Fruit fly (Drosophila melanogaster) whole organism, embryonic: Measurements from ENCODE around the gene trx.

Experiments used
- ATbp ChIP-seq: fragments of 200-800 bp; sonication (Bioruptor generic); optimal IDR thresholded peaks from 2 replicates; lab custom pipeline; 2017; ENCODE audit warnings: missing biosample characterization, mild to moderate bottlenecking, missing genetic modification characterization, missing genetic modification reagents
- CG11456 ChIP-seq: fragments of 200-800 bp; sonication (Bioruptor generic); IDR thresholded peaks from 3 replicates; pipeline ENCODE4 v1.3.6; 2022; ENCODE audit warnings: missing biosample characterization, missing genetic modification characterization
- CG12155 ChIP-seq: fragments of 200-800 bp; sonication (Bioruptor generic); optimal IDR thresholded peaks from 3 replicates; lab custom pipeline; 2016; ENCODE audit warnings: missing biosample characterization, missing genetic modification characterization
- CG12391 ChIP-seq: fragments of 200-800 bp; sonication (Bioruptor generic); optimal IDR thresholded peaks from 3 replicates; lab custom pipeline; 2018; ENCODE audit warnings: missing biosample characterization, mild to moderate bottlenecking, missing genetic modification characterization, moderate library complexity
- CG12769 ChIP-seq: fragments of 200-800 bp; sonication (Bioruptor generic); optimal IDR thresholded peaks from 2 replicates; lab custom pipeline; 2019; ENCODE audit warnings: missing biosample characterization, mild to moderate bottlenecking, missing genetic modification characterization, moderate library complexity
- CG14050 ChIP-seq: fragments of 200-800 bp; sonication (Bioruptor generic); IDR thresholded peaks from 3 replicates; pipeline ENCODE4 v1.3.6; 2022; ENCODE audit warnings: missing biosample characterization, missing genetic modification characterization
- CG17829 ChIP-seq: fragments of 200-800 bp; optimal IDR thresholded peaks from 2 replicates; lab custom pipeline; 2019; ENCODE audit warnings: missing biosample characterization, mild to moderate bottlenecking, missing genetic modification characterization, moderate library complexity
- CG18011 ChIP-seq: fragments of 200-800 bp; sonication (Bioruptor generic); optimal IDR thresholded peaks from 2 replicates; lab custom pipeline; 2017; ENCODE audit warnings: missing biosample characterization, missing genetic modification characterization, mild to moderate bottlenecking, moderate library complexity, missing genotype
- CG1832 ChIP-seq: fragments of 200-800 bp; sonication (Bioruptor generic); optimal IDR thresholded peaks from 2 replicates; lab custom pipeline; 2017; ENCODE audit warnings: missing biosample characterization, mild to moderate bottlenecking, missing genetic modification characterization, inconsistent platforms
- CG2116 ChIP-seq: fragments of 200-800 bp; sonication (Bioruptor generic); optimal IDR thresholded peaks from 3 replicates; lab custom pipeline; 2018; ENCODE audit warnings: missing biosample characterization, mild to moderate bottlenecking, missing genetic modification characterization
- CG32532 ChIP-seq: fragments of 200-800 bp; sonication (Bioruptor generic); IDR thresholded peaks from 2 replicates; pipeline ENCODE4 v1.3.6; 2022; ENCODE audit warnings: missing biosample characterization, missing genetic modification characterization
- CG3838 ChIP-seq: fragments of 200-800 bp; sonication (Bioruptor generic); optimal IDR thresholded peaks from 3 replicates; lab custom pipeline; 2016; ENCODE audit warnings: missing biosample characterization, missing genetic modification characterization
- CG6175 ChIP-seq: fragments of 200-800 bp; sonication (Bioruptor generic); IDR thresholded peaks from 3 replicates; pipeline ENCODE4 v1.3.6; 2022; ENCODE audit warnings: missing biosample characterization, missing genetic modification characterization
- CG8924 ChIP-seq: fragments of 200-800 bp; optimal IDR thresholded peaks from 3 replicates; lab custom pipeline; 2019; ENCODE audit warnings: missing biosample characterization, mild to moderate bottlenecking, missing genetic modification characterization, moderate library complexity
- CoRest ChIP-seq: fragments of 200-800 bp; sonication (Bioruptor generic); optimal IDR thresholded peaks from 3 replicates; lab custom pipeline; 2018; ENCODE audit warnings: missing biosample characterization, mild to moderate bottlenecking, missing genetic modification characterization, moderate library complexity
- Dip2 ChIP-seq: fragments of 200-800 bp; sonication (Bioruptor generic); IDR thresholded peaks from 2 replicates; pipeline ENCODE4 v1.3.6; 2022; ENCODE audit warnings: missing biosample characterization, missing genetic modification characterization
- Dll ChIP-seq: fragments of 200-800 bp; sonication (Bioruptor generic); IDR thresholded peaks from 4 replicates; pipeline ENCODE4 v1.3.6; 2022; ENCODE audit warnings: missing biosample characterization, missing genetic modification characterization; ENCODE audit not compliant: partially characterized antibody
- Fer2 ChIP-seq: fragments of 200-800 bp; sonication (Bioruptor generic); optimal IDR thresholded peaks from 2 replicates; lab custom pipeline; 2018; ENCODE audit warnings: missing biosample characterization, mild to moderate bottlenecking, missing genetic modification characterization, moderate library complexity
- HLH4C ChIP-seq: fragments of 200-800 bp; sonication (Bioruptor generic); IDR thresholded peaks from 3 replicates; pipeline ENCODE4 v1.3.6; 2022; ENCODE audit warnings: missing biosample characterization, missing genetic modification characterization; ENCODE audit not compliant: partially characterized antibody
- Hr78 ChIP-seq, 2 experiments: fragments of 200-800 bp in 1 of 2; fragments of >200 bp in 1 of 2; sonication (Bioruptor generic) in 1 of 2; optimal IDR thresholded peaks; 2 replicates each; lab custom pipeline; 2017 to 2019; ENCODE audit warnings: missing biosample characterization in 2 of 2, missing genetic modification characterization in 2 of 2, mild to moderate bottlenecking in 1 of 2, moderate library complexity in 1 of 2
- MBD-R2 ChIP-seq: fragments of 200-800 bp; sonication (Bioruptor generic); IDR thresholded peaks from 2 replicates; pipeline ENCODE4 v1.3.6; 2022; ENCODE audit warnings: missing biosample characterization, missing genetic modification characterization
- Max ChIP-seq: fragments of 200-800 bp; sonication (Bioruptor generic); optimal IDR thresholded peaks from 2 replicates; lab custom pipeline; 2016; ENCODE audit warnings: missing biosample characterization, mild to moderate bottlenecking, missing genetic modification characterization
- Sox102F ChIP-seq: fragments of 200-800 bp; sonication (Bioruptor generic); optimal IDR thresholded peaks from 2 replicates; lab custom pipeline; 2018; ENCODE audit warnings: missing biosample characterization, mild to moderate bottlenecking, missing genetic modification characterization, moderate library complexity
- Stat92E ChIP-seq, 3 experiments: fragments of >200 bp in 2 of 3; fragments of 200-800 bp in 1 of 3; sonication (Bioruptor generic) in 1 of 3; optimal IDR thresholded peaks; 2 replicates each; lab custom pipeline; 2017 to 2019; ENCODE audit warnings: missing biosample characterization in 3 of 3, missing genetic modification characterization in 3 of 3, mild to moderate bottlenecking in 1 of 3, moderate library complexity in 1 of 3
- Taf1 ChIP-seq: fragments of 200-800 bp; sonication (Bioruptor generic); IDR thresholded peaks from 2 replicates; pipeline ENCODE4 v1.3.6; 2022; ENCODE audit warnings: missing biosample characterization, missing genetic modification characterization
- YL-1 ChIP-seq: fragments of 200-800 bp; sonication (Bioruptor generic); optimal IDR thresholded peaks from 3 replicates; lab custom pipeline; 2017; ENCODE audit warnings: missing biosample characterization, mild to moderate bottlenecking, missing genetic modification characterization
- br ChIP-seq: fragments of >200 bp; optimal IDR thresholded peaks from 2 replicates; lab custom pipeline; 2017
- ci ChIP-seq: fragments of 200-800 bp; sonication (Bioruptor generic); IDR thresholded peaks from 3 replicates; pipeline ENCODE4 v1.3.6; 2022; ENCODE audit warnings: missing biosample characterization, missing genetic modification characterization
- corto ChIP-seq: fragments of 200-800 bp; sonication (Bioruptor generic); optimal IDR thresholded peaks from 2 replicates; lab custom pipeline; 2016; ENCODE audit warnings: missing biosample characterization, mild to moderate bottlenecking, missing genetic modification characterization, moderate library complexity
- croc ChIP-seq: fragments of 200-800 bp; sonication (Bioruptor generic); conservative IDR thresholded peaks from 3 replicates; pipeline ENCODE4 v1.3.6; 2022; ENCODE audit warnings: missing biosample characterization, missing genetic modification characterization
- ems ChIP-seq: fragments of 200-800 bp; sonication (Bioruptor generic); optimal IDR thresholded peaks from 3 replicates; lab custom pipeline; 2016; ENCODE audit warnings: missing biosample characterization, missing genetic modification characterization
- ewg ChIP-seq: fragments of 200-800 bp; sonication (Bioruptor generic); optimal IDR thresholded peaks from 3 replicates; lab custom pipeline; 2017; ENCODE audit warnings: mild to moderate bottlenecking, missing biosample characterization, missing genetic modification reagents, missing genetic modification characterization
- fd3F ChIP-seq: fragments of 200-800 bp; sonication (Bioruptor generic); optimal IDR thresholded peaks from 2 replicates; lab custom pipeline; 2018; ENCODE audit warnings: missing biosample characterization, mild to moderate bottlenecking, missing genetic modification characterization, moderate library complexity
- fd96Cb ChIP-seq: fragments of 200-800 bp; sonication (Bioruptor generic); optimal IDR thresholded peaks from 2 replicates; lab custom pipeline; 2018; ENCODE audit warnings: missing biosample characterization, mild to moderate bottlenecking, missing genetic modification characterization, moderate library complexity
- ftz-f1 ChIP-seq: fragments of 200-800 bp; sonication (Bioruptor generic); optimal IDR thresholded peaks from 2 replicates; lab custom pipeline; 2016; ENCODE audit warnings: missing biosample characterization, missing genetic modification characterization
- gcm ChIP-seq: fragments of 200-800 bp; sonication (Bioruptor generic); optimal IDR thresholded peaks from 2 replicates; lab custom pipeline; 2019; ENCODE audit warnings: missing biosample characterization, mild to moderate bottlenecking, missing genetic modification characterization, moderate library complexity
- gt ChIP-seq: fragments of 200-800 bp; sonication (Bioruptor generic); IDR thresholded peaks from 2 replicates; pipeline ENCODE4 v1.3.6; 2022; ENCODE audit warnings: missing biosample characterization, missing genetic modification characterization
- lab ChIP-seq: fragments of 200-800 bp; sonication (Bioruptor generic); optimal IDR thresholded peaks from 3 replicates; lab custom pipeline; 2017; ENCODE audit warnings: missing biosample characterization, missing genetic modification characterization, mild to moderate bottlenecking, moderate library complexity, missing genetic modification reagents
- nau ChIP-seq: fragments of 200-800 bp; sonication (Bioruptor generic); optimal IDR thresholded peaks from 3 replicates; lab custom pipeline; 2017; ENCODE audit warnings: missing biosample characterization, mild to moderate bottlenecking, missing genetic modification characterization, missing genetic modification reagents
- p53 ChIP-seq: fragments of 200-800 bp; sonication (Bioruptor generic); optimal IDR thresholded peaks from 2 replicates; lab custom pipeline; 2016; ENCODE audit warnings: missing biosample characterization, missing genetic modification characterization
- pho ChIP-seq: fragments of 200-800 bp; sonication (Bioruptor generic); optimal IDR thresholded peaks from 2 replicates; lab custom pipeline; 2016; ENCODE audit warnings: missing biosample characterization, missing genetic modification characterization
- sens-2 ChIP-seq: fragments of 200-800 bp; sonication (Bioruptor generic); IDR thresholded peaks from 2 replicates; pipeline ENCODE4 v1.3.6; 2022; ENCODE audit warnings: missing biosample characterization, missing genetic modification characterization
- sisA ChIP-seq: fragments of 200-800 bp; sonication (Bioruptor generic); IDR thresholded peaks from 2 replicates; pipeline ENCODE4 v1.3.6; 2022; ENCODE audit warnings: missing biosample characterization, missing genetic modification characterization
- slou ChIP-seq: fragments of 200-800 bp; sonication (Bioruptor generic); optimal IDR thresholded peaks from 3 replicates; lab custom pipeline; 2016; ENCODE audit warnings: missing biosample characterization, missing genetic modification characterization
- so ChIP-seq: fragments of 200-800 bp; sonication (Bioruptor generic); IDR thresholded peaks from 3 replicates; pipeline ENCODE4 v1.3.6; 2022; ENCODE audit warnings: missing biosample characterization, missing genetic modification characterization
- tap ChIP-seq: fragments of 200-800 bp; optimal IDR thresholded peaks from 3 replicates; lab custom pipeline; 2019; ENCODE audit warnings: missing biosample characterization, mild to moderate bottlenecking, missing genetic modification characterization, moderate library complexity
- tup ChIP-seq: fragments of 200-800 bp; sonication (Bioruptor generic); optimal IDR thresholded peaks from 2 replicates; lab custom pipeline; 2016; ENCODE audit warnings: missing biosample characterization, mild to moderate bottlenecking, missing genetic modification characterization, moderate library complexity
- wek ChIP-seq: fragments of 200-800 bp; sonication (Bioruptor generic); optimal IDR thresholded peaks from 3 replicates; lab custom pipeline; 2018; ENCODE audit warnings: missing biosample characterization, mild to moderate bottlenecking, missing genetic modification characterization, moderate library complexity
- zen ChIP-seq: fragments of 200-800 bp; sonication (Bioruptor generic); optimal IDR thresholded peaks from 3 replicates; lab custom pipeline; 2018; ENCODE audit warnings: missing biosample characterization, mild to moderate bottlenecking, missing genetic modification characterization, moderate library complexity

Gene trx

DNA sequence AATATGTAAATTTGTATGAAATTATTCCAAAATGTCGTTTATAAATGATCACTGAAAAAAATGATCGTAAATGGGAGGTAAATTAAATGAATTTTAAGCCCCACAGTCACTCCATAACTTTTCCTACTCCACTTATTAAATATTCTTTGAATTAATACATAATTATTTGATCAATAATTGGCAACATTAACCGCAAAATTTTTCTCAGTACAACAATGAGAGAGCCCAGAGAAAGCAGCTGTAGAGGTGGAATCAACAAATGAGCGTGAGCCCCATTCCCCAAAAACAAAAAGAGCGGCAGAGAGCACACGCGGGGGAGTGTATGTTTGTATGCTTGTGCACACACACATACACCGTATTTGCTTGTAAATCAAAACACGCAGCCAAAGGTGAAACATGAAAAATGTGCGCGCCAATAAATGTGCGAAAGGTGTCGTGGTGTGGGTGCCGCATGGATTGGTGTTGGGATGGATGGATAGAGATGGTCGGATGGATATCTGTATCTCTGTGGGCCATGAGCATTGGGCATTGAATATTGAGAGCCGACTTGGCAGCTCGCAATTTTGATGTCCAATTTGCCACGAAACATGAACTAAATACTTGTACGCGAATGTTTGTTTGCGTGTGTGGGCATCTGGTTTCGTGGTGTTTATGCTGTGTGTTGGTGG, 2.8 kb downstream of the trx start (continued):
- peak; percentile 51 for TF ChIP-seq p53 (GFP tag; lab: Kevin White, UChicago)
- no peak for TF ChIP-seq HLH4C (GFP tag; lab: Robert Waterston, UW)
- TF ChIP-seq fd3F (GFP tag; lab: Kevin White, UChicago) = peak; percentile 99
- TF ChIP-seq so (GFP tag; lab: Robert Waterston, UW) = no peak
- peak; percentile 96 for TF ChIP-seq CG3838 (GFP tag; lab: Kevin White, UChicago)
- TF ChIP-seq CG12391 = peak; percentile 99
- TF ChIP-seq Max = peak; percentile 98
- TF ChIP-seq CG12769 (tag; lab: Kevin White, UChicago) = peak; percentile 98
- TF ChIP-seq CG8924 (tag; lab: Kevin White, UChicago) = peak; percentile 99
- no peak for TF ChIP-seq CG6175 (GFP tag; lab: Robert Waterston, UW)
- TF ChIP-seq ems (GFP tag; lab: Kevin White, UChicago) = peak; percentile 91
- TF ChIP-seq ewg (GFP tag; lab: Kevin White, UChicago) = peak; percentile 96
- peak; percentile 99 for TF ChIP-seq CoRest (tag; lab: Kevin White, UChicago)
- peak; percentile 98 for TF ChIP-seq tap (tag; lab: Kevin White, UChicago)
- no peak for TF ChIP-seq Taf1
- peak; percentile 98 for TF ChIP-seq nau (GFP tag; lab: Kevin White, UChicago)
- TF ChIP-seq Fer2 (tag; lab: Kevin White, UChicago) = peak; percentile 94
- TF ChIP-seq sens-2 (GFP tag; lab: Robert Waterston, UW) = no peak
- TF ChIP-seq CG1832 = no peak
- no peak for TF ChIP-seq CG32532 (GFP tag; lab: Robert Waterston, UW)
- TF ChIP-seq wek (GFP tag; lab: Kevin White, UChicago) = peak; percentile 86
- peak; percentile 98 for TF ChIP-seq ATbp
- peak; percentile 96 for TF ChIP-seq pho (GFP tag; lab: Kevin White, UChicago)
- peak; percentile 93 for TF ChIP-seq corto (GFP tag; lab: Kevin White, UChicago)
- TF ChIP-seq CG12155 (GFP tag; lab: Kevin White, UChicago) = peak; percentile 97
- peak; percentile 96 for TF ChIP-seq zen
- peak; percentile 98 for TF ChIP-seq gcm (GFP tag; lab: Kevin White, UChicago)
- peak; percentile 95 for TF ChIP-seq slou (GFP tag; lab: Kevin White, UChicago)
- no peak for TF ChIP-seq CG14050
- peak; percentile 99 for TF ChIP-seq CG17829
- TF ChIP-seq Sox102F (GFP tag; lab: Kevin White, UChicago) = peak; percentile 100
- TF ChIP-seq gt (GFP tag; lab: Robert Waterston, UW) = no peak
- TF ChIP-seq MBD-R2 = no peak
- no peak for TF ChIP-seq Dll
- peak in 1 of 3 experiments; percentile 94 for TF ChIP-seq Stat92E (GFP tag; optimal IDR thresholded peaks at IDR 0.05; lab: Kevin White, UChicago)
- no peak for TF ChIP-seq Dip2
- TF ChIP-seq Hr78 (GFP tag; optimal IDR thresholded peaks at IDR 0.05; lab: Kevin White, UChicago) = peak in 1 of 2 experiments; percentile 94
- TF ChIP-seq tup (GFP tag; lab: Kevin White, UChicago) = peak; percentile 95
- TF ChIP-seq croc = peak; percentile 94
- TF ChIP-seq YL-1 (GFP tag; lab: Kevin White, UChicago) = peak; percentile 93
- TF ChIP-seq CG2116 (GFP tag; lab: Kevin White, UChicago) = peak; percentile 88
- peak; percentile 90 for TF ChIP-seq CG18011 (GFP tag; lab: Kevin White, UChicago)
- TF ChIP-seq ftz-f1 = peak; percentile 49
- TF ChIP-seq fd96Cb = peak; percentile 99
- TF ChIP-seq br (lab: Kevin White, UChicago) = no peak
- TF ChIP-seq ci = no peak
- TF ChIP-seq lab = peak; percentile 99
- TF ChIP-seq sisA (GFP tag; lab: Robert Waterston, UW) = no peak
- TF ChIP-seq CG11456 = no peak
